Fruit fly (Drosophila melanogaster) Kc167 (cell line): ENCODE results near the gene CG16888.

Experiments
- Myc ChIP-seq: fragments of >200 bp; optimal IDR thresholded peaks from 2 replicates; lab custom pipeline; 2017; ENCODE audit warnings: missing external identifiers
- Sin3A ChIP-seq: fragments of >200 bp; optimal IDR thresholded peaks from 2 replicates; lab custom pipeline; 2018; ENCODE audit warnings: missing external identifiers
- h ChIP-seq: fragments of >200 bp; optimal IDR thresholded peaks from 3 replicates; lab custom pipeline; 2018; ENCODE audit warnings: missing external identifiers
- insv ChIP-seq: fragments of >200 bp; optimal IDR thresholded peaks from 3 replicates; lab custom pipeline; 2018; ENCODE audit warnings: missing external identifiers
- psq ChIP-seq: fragments of >200 bp; optimal IDR thresholded peaks from 2 replicates; lab custom pipeline; 2017; ENCODE audit warnings: missing external identifiers
- ttk ChIP-seq: sonication (Bioruptor generic); optimal IDR thresholded peaks from 2 replicates; lab custom pipeline; 2017; ENCODE audit warnings: missing external identifiers

The CG16888 gene

DNA sequence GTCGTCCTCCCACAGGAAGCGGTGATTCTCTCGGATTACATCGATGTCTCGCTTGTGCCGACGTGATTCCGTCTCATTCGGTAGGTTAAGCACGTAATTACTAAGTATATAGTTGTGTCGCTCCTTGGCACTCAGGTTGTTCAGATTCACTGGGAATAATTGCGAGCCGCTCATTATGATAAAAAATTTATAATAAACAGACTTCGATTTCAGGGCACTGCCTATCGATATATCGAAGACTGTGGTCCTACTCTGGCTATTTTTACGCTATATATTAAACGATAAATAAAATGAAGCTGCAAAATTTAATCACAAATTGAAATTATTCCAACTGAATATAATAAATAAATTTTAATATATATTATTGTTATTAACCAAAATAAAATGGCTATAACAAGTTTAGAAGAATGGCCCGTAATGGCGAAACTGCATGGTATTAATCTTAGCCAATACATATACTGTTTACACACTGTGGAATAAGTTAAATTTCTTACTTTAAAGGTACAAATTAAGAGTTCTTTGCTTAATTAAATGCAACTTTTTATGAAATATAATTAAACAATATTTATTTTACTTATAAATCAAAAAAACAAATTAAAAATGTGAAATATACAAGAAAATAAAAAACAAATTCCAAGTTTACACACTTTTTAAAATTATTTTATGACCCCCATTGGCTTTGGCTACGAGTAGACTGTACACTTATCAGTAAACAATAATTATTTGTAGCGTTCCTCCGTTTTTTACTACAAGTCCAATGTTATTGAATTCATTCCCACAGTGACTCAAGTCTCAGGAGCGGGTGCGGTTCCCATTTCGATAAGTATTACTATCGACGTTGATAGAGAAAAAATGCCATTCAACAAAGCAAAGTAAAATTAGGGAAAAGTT, 29.5 kb downstream of the CG16888 start, which contains the start of gene Eato:
Gene Eato, plus strand, starts transcription at position 821 of the 891 bp plus-strand sequence.
- TF ChIP-seq Myc (lab: Kevin White, UChicago) (no peak), ttk (no peak), insv (lab: Kevin White, UChicago) (no peak), psq (lab: Kevin White, UChicago) (no peak), h (lab: Kevin White, UChicago) (no peak), Sin3A (lab: Kevin White, UChicago) (no peak)

DNA sequence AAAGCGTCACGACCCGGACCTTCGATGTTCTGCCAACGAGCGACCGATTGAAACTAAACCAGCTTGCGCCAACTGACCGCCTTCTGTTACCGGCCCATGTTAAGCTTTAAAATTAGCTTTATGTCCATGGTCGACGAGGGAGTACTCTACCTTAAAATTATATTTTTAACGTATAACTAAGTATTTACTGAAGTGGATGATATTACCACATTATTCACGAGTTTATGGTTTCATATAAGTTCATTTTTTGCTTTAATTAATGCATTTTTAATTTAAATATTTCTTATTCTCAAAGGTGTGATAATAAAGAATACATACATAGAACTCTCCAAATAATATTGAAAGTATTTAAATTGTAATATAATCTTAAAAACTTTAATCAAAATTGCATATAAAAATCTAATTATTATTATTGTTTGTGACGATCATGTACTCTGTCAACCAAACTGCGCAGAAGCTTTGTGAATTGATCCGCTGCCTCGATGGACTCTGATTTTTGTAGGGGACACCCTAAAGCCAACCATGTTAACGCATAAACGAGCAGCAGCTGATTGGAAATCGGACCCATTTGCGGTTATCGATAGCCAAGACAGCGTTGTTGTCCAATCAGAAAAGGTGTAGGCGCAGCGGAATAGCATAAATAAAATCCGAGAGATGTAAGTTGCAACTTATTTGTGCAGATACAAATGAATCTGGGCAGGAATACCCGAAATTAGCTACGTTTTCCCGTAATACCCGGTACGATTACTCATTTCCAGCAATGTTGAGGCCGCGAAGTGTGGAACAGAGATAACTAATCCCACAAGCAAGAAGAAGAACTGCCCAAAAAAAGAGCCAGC, 32.7 kb downstream of the CG16888 start, which contains the start of the genes CG9008 and p38b:
Gene CG9008, minus strand, starts transcription at position 57 of the 839 bp plus-strand sequence.
Gene p38b, plus strand, starts transcription at position 581 of the 839 bp plus-strand sequence.
- TF ChIP-seq insv (lab: Kevin White, UChicago), result no peak
- no peak for TF ChIP-seq ttk
- TF ChIP-seq psq (lab: Kevin White, UChicago), result no peak
- no peak for TF ChIP-seq h (lab: Kevin White, UChicago)
- TF ChIP-seq Sin3A (lab: Kevin White, UChicago), result no peak
- no peak for TF ChIP-seq Myc (lab: Kevin White, UChicago)

DNA sequence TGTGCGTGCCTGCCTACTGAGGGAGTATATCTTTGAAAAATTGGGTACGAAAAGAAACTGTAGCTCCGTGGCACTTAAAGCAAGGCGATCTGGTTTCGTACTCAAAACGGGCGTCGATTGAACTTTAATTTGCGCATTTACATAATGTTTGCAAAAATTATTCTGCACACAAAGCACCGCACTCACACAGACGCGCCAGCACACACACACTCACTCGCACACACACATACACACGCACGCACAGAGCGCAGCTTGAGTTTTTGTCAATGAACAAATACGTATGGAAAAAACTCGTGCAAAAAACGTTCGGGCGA, 33.3 kb downstream of the CG16888 start:
- TF ChIP-seq Myc (lab: Kevin White, UChicago) (no peak), ttk (no peak), insv (lab: Kevin White, UChicago) (no peak), Sin3A (lab: Kevin White, UChicago) (no peak), h (lab: Kevin White, UChicago) (no peak), psq (lab: Kevin White, UChicago) (no peak)

dm6 chr2L:13779162-13779561, 33.9 kb downstream of the CG16888 start:
- TF ChIP-seq h (lab: Kevin White, UChicago) (no peak), ttk (no peak), psq (lab: Kevin White, UChicago) (no peak), insv (lab: Kevin White, UChicago) (no peak), Myc (lab: Kevin White, UChicago) (no peak), Sin3A (lab: Kevin White, UChicago) (no peak)

- TF ChIP-seq Sin3A (lab: Kevin White, UChicago) (no peak), Myc (lab: Kevin White, UChicago) (no peak), insv (lab: Kevin White, UChicago) (no peak), psq (lab: Kevin White, UChicago) (no peak), h (lab: Kevin White, UChicago) (no peak), ttk (no peak)
Measured at dm6 chr2L:13778648-13779047, 34.4 kb downstream of the CG16888 start.

DNA sequence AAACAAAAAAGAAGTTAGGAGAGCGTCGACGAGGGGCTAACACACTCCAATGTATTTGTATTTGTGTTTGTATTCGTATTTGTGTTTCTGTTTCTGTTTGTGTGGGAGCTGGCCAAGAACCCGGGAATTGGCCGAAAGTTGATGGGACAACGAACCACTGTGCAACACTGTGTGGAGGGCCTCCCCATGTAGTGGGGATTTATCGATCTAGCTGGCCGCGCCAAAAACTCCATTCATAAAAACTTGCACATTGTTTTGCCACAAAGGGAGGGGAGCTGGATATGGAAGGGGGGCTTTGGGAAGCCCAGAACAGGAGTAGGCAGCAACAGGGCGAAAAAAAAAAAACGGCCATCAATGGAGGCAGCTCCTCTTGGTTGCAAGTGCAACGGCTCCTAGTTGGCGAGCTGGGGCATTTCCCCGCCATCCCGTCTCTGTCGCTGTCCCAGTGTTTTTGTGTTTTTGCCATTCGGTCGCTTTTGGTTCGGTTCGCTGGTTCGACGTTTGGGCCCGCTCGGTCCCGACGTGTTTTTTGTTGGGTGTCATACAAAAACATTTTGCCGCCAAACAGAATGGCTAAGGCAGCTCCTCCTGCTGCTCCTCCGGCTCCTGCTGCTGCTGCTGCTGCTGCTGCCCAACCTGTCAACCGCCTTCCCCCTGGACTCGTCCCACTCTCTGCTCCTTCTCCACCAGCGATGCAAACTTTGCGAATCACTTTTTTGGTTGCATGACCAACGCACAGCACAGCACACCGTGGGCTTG, 35.9 kb downstream of the CG16888 start:
- TF ChIP-seq insv (lab: Kevin White, UChicago) (no peak), psq (lab: Kevin White, UChicago) (no peak)

DNA sequence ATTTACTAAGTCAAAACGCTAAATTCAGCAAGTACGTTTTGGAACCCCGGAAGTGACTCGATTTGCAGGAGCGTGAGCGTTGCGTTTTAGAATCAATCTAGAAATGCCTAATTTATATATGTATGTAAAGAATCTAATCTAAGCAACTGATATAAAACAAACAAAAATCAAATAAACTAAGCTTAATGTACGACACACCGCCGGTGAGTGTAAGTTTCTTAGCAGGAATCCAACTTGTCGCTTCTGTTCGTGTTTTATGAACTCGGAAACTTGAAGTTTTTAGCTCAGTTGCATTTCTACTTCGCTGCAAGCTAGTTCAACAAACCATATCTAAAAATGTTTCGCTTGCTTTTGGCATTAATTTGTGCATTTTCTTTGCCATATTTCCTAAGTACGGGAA, 39.4 kb downstream of the CG16888 start, which contains the start of gene CG43376:
Gene CG43376, plus strand, starts transcription at position 301 of the 400 bp plus-strand sequence.
- TF ChIP-seq psq (lab: Kevin White, UChicago) (no peak), h (lab: Kevin White, UChicago) (no peak), Sin3A (lab: Kevin White, UChicago) (no peak), Myc (lab: Kevin White, UChicago) (no peak), ttk (no peak), insv (lab: Kevin White, UChicago) (no peak)

- TF ChIP-seq psq (lab: Kevin White, UChicago), result no peak
Measured at dm6 chr2L:13770884-13771283, 42.2 kb downstream of the CG16888 start.

DNA sequence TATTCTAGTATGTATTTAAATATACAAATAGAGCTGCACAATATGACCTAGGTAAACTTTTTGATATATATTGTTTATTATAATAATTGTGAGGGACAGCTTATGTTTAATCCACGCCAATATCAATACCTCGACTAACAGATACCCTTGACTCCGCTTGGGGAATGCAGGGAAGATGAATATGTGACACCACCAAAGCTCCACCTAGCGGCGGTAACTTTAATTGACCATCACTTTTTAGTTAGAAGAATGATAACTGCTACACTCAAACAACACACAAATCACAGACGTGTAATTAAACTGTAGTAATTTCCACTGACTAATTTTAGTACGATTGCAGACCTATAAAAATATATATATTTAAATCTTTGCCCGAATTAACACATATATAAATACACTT, 49.9 kb downstream of the CG16888 start:
- TF ChIP-seq ttk (no peak), Myc (lab: Kevin White, UChicago) (no peak), insv (lab: Kevin White, UChicago) (no peak), psq (lab: Kevin White, UChicago) (no peak), Sin3A (lab: Kevin White, UChicago) (no peak), h (lab: Kevin White, UChicago) (no peak)
